Fruit fly (Drosophila melanogaster): Measurements from ENCODE around the gene CG14050.

- TF ChIP-seq crp (GFP tag; optimal IDR thresholded peaks at IDR 0.05) (no peak), pho (GFP tag; optimal IDR thresholded peaks at IDR 0.05) (no peak), CG1792 (GFP tag; optimal IDR thresholded peaks at IDR 0.05) (no peak), CG32772 (GFP tag; IDR thresholded peaks at IDR 0.05) (no peak), Dll (GFP tag; IDR thresholded peaks at IDR 0.05; ENCODE audit: partially characterized antibody) (no peak), Xrp1 (GFP tag; IDR thresholded peaks at IDR 0.05) (no peak), p53 (GFP tag; optimal IDR thresholded peaks at IDR 0.05) (no peak), CG17328 (GFP tag; IDR thresholded peaks at IDR 0.05) (no peak)
Observed at dm6 chrX:2286985-2287384, 39.0 kb downstream of the CG14050 start.
